Fruit fly (Drosophila melanogaster): ENCODE data around the gene CG9547.

DNA sequence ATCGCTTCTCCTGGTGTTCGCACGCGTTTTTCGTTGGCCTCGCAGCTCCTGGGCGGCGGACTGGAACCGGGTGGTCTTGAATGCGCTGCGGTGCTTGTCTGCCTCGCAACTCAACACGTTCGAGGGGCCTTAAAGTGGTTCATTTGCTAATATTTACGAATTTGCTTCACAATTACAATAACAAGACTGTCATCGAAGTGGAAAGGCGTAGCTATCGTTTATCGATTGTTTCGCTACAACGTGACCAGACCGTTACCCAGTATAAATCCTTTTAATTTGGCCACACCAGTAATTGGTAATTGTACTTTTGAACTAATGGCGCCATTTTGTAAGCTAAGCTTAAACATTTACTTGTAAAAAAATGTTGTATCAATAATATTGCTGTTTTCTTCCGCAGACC is 17.6 kb downstream of the CG9547 start, which contains the start of gene CG9536:
- TF ChIP-seq NC2α (GFP tag; optimal IDR thresholded peaks at IDR 0.05) = no peak
- no peak for TF ChIP-seq kay (GFP tag; optimal IDR thresholded peaks at IDR 0.05)
- TF ChIP-seq phol (tag; optimal IDR thresholded peaks at IDR 0.05) = peak; percentile 82
- TF ChIP-seq tx (GFP tag; optimal IDR thresholded peaks at IDR 0.05) = no peak
- TF ChIP-seq usp (GFP tag; optimal IDR thresholded peaks at IDR 0.05) = no peak
- TF ChIP-seq crp (GFP tag; optimal IDR thresholded peaks at IDR 0.05) = peak in 1 of 2 experiments; percentile 3
- TF ChIP-seq CG5953 (GFP tag; IDR thresholded peaks at IDR 0.05) = no peak
- TF ChIP-seq croc (GFP tag; conservative IDR thresholded peaks at IDR 0.05) = no peak
- no peak for TF ChIP-seq CG11085 (GFP tag; IDR thresholded peaks at IDR 0.05)

All from whole organism, embryonic.